Fruit fly (Drosophila melanogaster): ENCODE data around the gene Eig71Eh.

DNA sequence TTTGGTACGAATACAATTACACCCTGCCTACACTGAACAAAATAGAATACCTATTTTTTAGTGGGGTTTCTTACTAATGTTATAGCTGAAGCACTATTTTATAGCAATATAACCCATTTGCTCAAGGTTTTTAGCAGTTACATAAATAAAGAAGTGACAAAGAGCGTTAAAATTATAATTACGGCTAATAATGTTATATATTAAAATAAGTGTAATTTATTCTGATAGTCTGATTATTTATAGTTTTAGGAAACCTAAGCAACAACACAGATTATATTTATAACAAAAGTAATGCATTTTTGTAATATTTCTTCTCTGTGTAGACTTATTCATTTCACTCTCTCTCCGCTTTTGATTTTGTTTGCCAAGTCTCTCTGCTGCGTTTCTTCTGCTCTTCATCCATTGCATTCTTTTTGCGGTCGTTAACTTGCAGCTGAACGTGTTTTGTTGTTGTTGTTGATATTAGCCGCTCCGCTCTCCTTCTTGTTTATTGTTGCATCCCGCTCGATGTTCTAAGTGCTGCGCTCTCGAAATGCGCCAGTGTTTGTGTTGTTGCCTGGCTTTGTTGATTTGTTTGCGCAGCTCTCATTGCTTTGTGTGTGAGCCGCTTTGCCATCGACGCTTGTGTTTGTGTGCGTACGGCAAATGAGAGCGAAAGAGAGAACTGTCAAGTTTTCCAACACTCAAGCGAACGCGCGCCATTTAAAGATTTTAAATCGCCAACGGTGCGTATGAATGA is 33.4 kb downstream of the Eig71Eh start:
- no peak for TF ChIP-seq CG8478 (optimal IDR thresholded peaks at IDR 0.05)
- TF ChIP-seq CTCF (optimal IDR thresholded peaks at IDR 0.05), result no peak
